Worm (Caenorhabditis elegans): ENCODE measurements around the gene T25C12.3.

DNA sequence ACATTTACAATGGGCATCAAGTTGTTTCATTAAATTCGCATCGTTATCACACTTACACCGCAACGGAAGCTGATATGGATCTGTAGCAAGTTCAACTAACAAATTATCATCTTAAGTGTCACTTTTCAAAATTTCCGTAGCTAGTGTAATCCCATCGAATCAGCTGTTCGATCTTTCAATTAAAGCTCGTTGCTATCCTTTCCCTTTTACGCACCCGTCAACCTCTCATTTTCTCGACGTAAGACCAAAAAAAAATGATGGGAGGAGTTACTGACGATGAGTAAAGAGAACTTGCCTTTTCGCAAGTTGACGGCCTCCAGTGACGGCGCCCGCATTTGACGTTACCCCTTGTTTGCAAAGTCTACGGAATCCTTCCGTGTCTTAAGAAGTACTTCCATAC lies 2.2 kb upstream of the T25C12.3 start, which contains the start of gene F29G6.1:
- no peak for TF ChIP-seq ama-1 (optimal IDR thresholded peaks at IDR 0.05)
- TF ChIP-seq tbx-11 (GFP tag; IDR thresholded peaks at IDR 0.05) = no peak
- TF ChIP-seq F13C5.2 (tag; optimal IDR thresholded peaks at IDR 0.05) = no peak
- no peak for TF ChIP-seq hmbx-1 (tag; optimal IDR thresholded peaks at IDR 0.05)

Measured in whole organism, early embryonic.